Worm (Caenorhabditis elegans) whole organism, L4 larva: ENCODE results near the gene taf-6.2.

Experiments used
- F37D6.2 ChIP-seq: sonication (generic microtip); optimal IDR thresholded peaks from 2 replicates; lab custom pipeline; 2016; ENCODE audit warnings: mild to moderate bottlenecking, missing genetic modification characterization, missing compliant biosample characterization
- R02D3.7 ChIP-seq: fragments of 150-350 bp; sonication (generic microtip); optimal IDR thresholded peaks from 3 replicates; lab custom pipeline; 2014; ENCODE audit warnings: missing biosample characterization, missing genetic modification characterization
- Y5F2A.4 ChIP-seq: fragments of 200-800 bp; sonication (Bioruptor generic); optimal IDR thresholded peaks from 2 replicates; lab custom pipeline; 2018; ENCODE audit warnings: mild to moderate bottlenecking, missing genetic modification characterization, missing compliant biosample characterization
- Y75B8A.6 ChIP-seq: fragments of 200-800 bp; sonication (Bioruptor generic); IDR thresholded peaks from 2 replicates; pipeline ENCODE4 v1.3.6; 2022; ENCODE audit warnings: missing genetic modification reagents, missing genetic modification characterization, missing compliant biosample characterization
- aha-1 ChIP-seq: fragments of 150-350 bp; peaks from one replicate; lab custom pipeline; 2014; ENCODE audit warnings: missing biosample characterization, missing genetic modification characterization
- aly-2 ChIP-seq: sonication (generic microtip); optimal IDR thresholded peaks from 2 replicates; lab custom pipeline; 2018; ENCODE audit warnings: missing biosample characterization, missing genetic modification characterization
- ama-1 ChIP-seq: fragments of 150-350 bp; optimal IDR thresholded peaks from 2 replicates; lab custom pipeline; 2014; ENCODE audit warnings: inconsistent platforms, mixed read lengths
- arid-1 ChIP-seq: fragments of 200-800 bp; sonication (Bioruptor generic); conservative IDR thresholded peaks from 2 replicates; pipeline ENCODE4 v1.3.6; 2022; ENCODE audit warnings: missing genetic modification reagents, missing genetic modification characterization, missing compliant biosample characterization
- attf-4 ChIP-seq: sonication (generic microtip); optimal IDR thresholded peaks from 3 replicates; lab custom pipeline; 2017; ENCODE audit warnings: missing biosample characterization, missing genetic modification characterization
- ceh-32 ChIP-seq: sonication (generic microtip); optimal IDR thresholded peaks from 2 replicates; lab custom pipeline; 2016; ENCODE audit warnings: mild to moderate bottlenecking, missing genetic modification characterization, missing compliant biosample characterization; ENCODE audit not compliant: poor library complexity
- ceh-44 ChIP-seq: fragments of 200-800 bp; sonication (Bioruptor generic); IDR thresholded peaks from 2 replicates; pipeline ENCODE4 v1.3.6; 2022; ENCODE audit warnings: missing genetic modification reagents, missing genetic modification characterization, missing compliant biosample characterization
- ces-1 ChIP-seq: fragments of 150-350 bp; sonication (generic microtip); optimal IDR thresholded peaks from 4 replicates; lab custom pipeline; 2014; ENCODE audit warnings: missing biosample characterization, missing genetic modification reagents, missing genetic modification characterization
- cey-2 ChIP-seq: sonication (generic microtip); optimal IDR thresholded peaks from 3 replicates; lab custom pipeline; 2017; ENCODE audit warnings: missing genetic modification characterization, mild to moderate bottlenecking, missing compliant biosample characterization, antibody characterized with exemption, borderline replicate concordance; ENCODE audit not compliant: insufficient read depth
- ctbp-1 ChIP-seq: fragments of 200-800 bp; sonication (Bioruptor generic); IDR thresholded peaks from 2 replicates; pipeline ENCODE4 v1.3.6; 2022; ENCODE audit warnings: missing genetic modification reagents, missing genetic modification characterization, missing compliant biosample characterization
- daf-12 ChIP-seq: fragments of 150-350 bp; optimal IDR thresholded peaks from 2 replicates; lab custom pipeline; 2014; ENCODE audit warnings: missing biosample characterization, missing genetic modification reagents, missing genetic modification characterization
- daf-16 ChIP-seq, 3 experiments: sonication (generic microtip); optimal IDR thresholded peaks; 2 replicates each; lab custom pipeline; 2016 to 2017; ENCODE audit warnings: missing genetic modification characterization in 3 of 3, missing genetic modification reagents in 3 of 3, mild to moderate bottlenecking in 2 of 3, missing compliant biosample characterization in 2 of 3, missing biosample characterization in 1 of 3, moderate library complexity in 1 of 3
- daf-19 ChIP-seq: fragments of 200-800 bp; sonication (Bioruptor generic); conservative IDR thresholded peaks from 2 replicates; pipeline ENCODE4 v1.3.6; 2022; ENCODE audit warnings: missing genetic modification characterization, missing compliant biosample characterization
- daf-8 ChIP-seq: fragments of 200-800 bp; sonication (Bioruptor generic); IDR thresholded peaks from 2 replicates; pipeline ENCODE4 v1.3.6; 2022; ENCODE audit warnings: missing genetic modification characterization, missing compliant biosample characterization
- dmd-6 ChIP-seq: fragments of 200-800 bp; sonication (Bioruptor generic); IDR thresholded peaks from 2 replicates; pipeline ENCODE4 v1.3.6; 2022; ENCODE audit warnings: missing genetic modification reagents, missing genetic modification characterization, missing compliant biosample characterization
- dmd-8 ChIP-seq: fragments of 200-800 bp; sonication (Bioruptor generic); IDR thresholded peaks from 2 replicates; pipeline ENCODE4 v1.3.6; 2022; ENCODE audit warnings: missing genetic modification characterization, missing compliant biosample characterization
- dmd-9 ChIP-seq: fragments of 200-800 bp; sonication (Bioruptor generic); IDR thresholded peaks from 2 replicates; pipeline ENCODE4 v1.3.6; 2022; ENCODE audit warnings: missing genetic modification reagents, missing genetic modification characterization, missing compliant biosample characterization
- dpl-1 ChIP-seq: fragments of 150-350 bp; optimal IDR thresholded peaks from 2 replicates; lab custom pipeline; 2014; ENCODE audit warnings: missing biosample characterization, missing genetic modification reagents, missing genetic modification characterization
- dve-1 ChIP-seq: sonication (generic microtip); optimal IDR thresholded peaks from 2 replicates; lab custom pipeline; 2017; ENCODE audit warnings: antibody characterized with exemption, mild to moderate bottlenecking, missing genetic modification characterization, missing compliant biosample characterization; ENCODE audit not compliant: insufficient read depth
- gei-8 ChIP-seq: fragments of 200-800 bp; sonication (Bioruptor generic); optimal IDR thresholded peaks from 2 replicates; lab custom pipeline; 2018; ENCODE audit warnings: mild to moderate bottlenecking, missing genetic modification characterization, missing compliant biosample characterization
- hif-1 ChIP-seq, 2 experiments: sonication (generic microtip); optimal IDR thresholded peaks; 2 replicates each; lab custom pipeline; 2016 to 2017; ENCODE audit warnings: missing compliant biosample characterization in 2 of 2, missing genetic modification characterization in 2 of 2, missing genetic modification reagents in 2 of 2, missing genotype in 2 of 2, mild to moderate bottlenecking in 1 of 2
- hlh-11 ChIP-seq: fragments of 200-800 bp; sonication (Bioruptor generic); optimal IDR thresholded peaks from 2 replicates; lab custom pipeline; 2018; ENCODE audit warnings: mild to moderate bottlenecking, missing genetic modification characterization, missing compliant biosample characterization
- hlh-30 ChIP-seq: sonication (generic microtip); optimal IDR thresholded peaks from 2 replicates; lab custom pipeline; 2017; ENCODE audit warnings: antibody characterized with exemption, mild to moderate bottlenecking, missing genetic modification characterization, missing compliant biosample characterization; ENCODE audit not compliant: insufficient read depth
- jun-1 ChIP-seq: fragments of 150-350 bp; optimal IDR thresholded peaks from 2 replicates; lab custom pipeline; 2014; ENCODE audit warnings: missing biosample characterization, missing genetic modification reagents, missing genetic modification characterization
- lin-1 ChIP-seq: fragments of 200-800 bp; sonication (Bioruptor generic); IDR thresholded peaks from 2 replicates; pipeline ENCODE4 v1.3.6; 2022; ENCODE audit warnings: missing genetic modification reagents, missing genetic modification characterization, missing compliant biosample characterization
- lin-15B ChIP-seq: fragments of 150-350 bp; sonication (generic microtip); optimal IDR thresholded peaks from 3 replicates; lab custom pipeline; 2014; ENCODE audit warnings: missing biosample characterization, missing genetic modification characterization
- madf-9 ChIP-seq: fragments of 200-800 bp; sonication (Bioruptor generic); conservative IDR thresholded peaks from 2 replicates; pipeline ENCODE4 v1.3.6; 2022; ENCODE audit warnings: missing genetic modification reagents, missing genetic modification characterization, missing compliant biosample characterization
- mdl-1 ChIP-seq, 2 experiments: fragments of 150-350 bp in 1 of 2; sonication (generic microtip) in 1 of 2; optimal IDR thresholded peaks; 2 replicates each; lab custom pipeline; 2014 to 2017; ENCODE audit warnings: missing biosample characterization in 2 of 2, missing genetic modification characterization in 2 of 2
- mep-1 ChIP-seq: fragments of 150-350 bp; sonication (generic microtip); optimal IDR thresholded peaks from 3 replicates; lab custom pipeline; 2014; ENCODE audit warnings: missing biosample characterization, missing genetic modification characterization
- mxl-3 ChIP-seq: fragments of 200-800 bp; sonication (Bioruptor generic); optimal IDR thresholded peaks from 2 replicates; lab custom pipeline; 2018; ENCODE audit warnings: mild to moderate bottlenecking, missing genetic modification characterization, missing compliant biosample characterization
- nhr-102 ChIP-seq: sonication (generic microtip); optimal IDR thresholded peaks from 2 replicates; lab custom pipeline; 2016; ENCODE audit warnings: mild to moderate bottlenecking, missing genetic modification characterization, moderate library complexity, missing compliant biosample characterization
- nhr-237 ChIP-seq: sonication (generic microtip); optimal IDR thresholded peaks from 2 replicates; lab custom pipeline; 2017; ENCODE audit warnings: missing biosample characterization, missing genetic modification characterization
- nhr-25 ChIP-seq: sonication (generic microtip); optimal IDR thresholded peaks from 2 replicates; lab custom pipeline; 2017; ENCODE audit warnings: missing genetic modification characterization, mild to moderate bottlenecking, missing compliant biosample characterization, antibody characterized with exemption, moderate library complexity, borderline replicate concordance; ENCODE audit not compliant: insufficient read depth
- nhr-28 ChIP-seq: fragments of 150-350 bp; optimal IDR thresholded peaks from 2 replicates; lab custom pipeline; 2014; ENCODE audit warnings: missing biosample characterization, missing genetic modification characterization
- nhr-42 ChIP-seq: fragments of 200-800 bp; sonication (Bioruptor generic); IDR thresholded peaks from 2 replicates; pipeline ENCODE4 v1.3.6; 2022; ENCODE audit warnings: missing genetic modification characterization, missing compliant biosample characterization
- nhr-77 ChIP-seq: fragments of 150-350 bp; optimal IDR thresholded peaks from 2 replicates; lab custom pipeline; 2014; ENCODE audit warnings: missing biosample characterization, missing genetic modification characterization
- pha-4 ChIP-seq, 2 experiments: fragments of 150-350 bp in 1 of 2; fragments of 200-800 bp in 1 of 2; sonication (Bioruptor generic) in 1 of 2; IDR thresholded peaks in 1 of 2; optimal IDR thresholded peaks in 1 of 2; 2 replicates each; pipeline versions ENCODE4 v1.3.6 to Lab custom; 2014 to 2022; ENCODE audit warnings: missing genetic modification characterization in 2 of 2, missing genetic modification reagents in 2 of 2, missing biosample characterization in 1 of 2, missing compliant biosample characterization in 1 of 2
- php-3 ChIP-seq: fragments of 200-800 bp; sonication (Bioruptor generic); IDR thresholded peaks from 2 replicates; pipeline ENCODE4 v1.3.6; 2022; ENCODE audit warnings: missing genetic modification reagents, missing genetic modification characterization, missing compliant biosample characterization
- set-16 ChIP-seq: fragments of 200-800 bp; sonication (Bioruptor generic); IDR thresholded peaks from 2 replicates; pipeline ENCODE4 v1.3.6; 2022; ENCODE audit warnings: missing genetic modification reagents, missing genetic modification characterization, missing compliant biosample characterization
- snpc-1.2 ChIP-seq: fragments of 200-800 bp; sonication (Bioruptor generic); IDR thresholded peaks from 2 replicates; pipeline ENCODE4 v1.3.6; 2022; ENCODE audit warnings: missing genetic modification reagents, missing genetic modification characterization, missing compliant biosample characterization
- snpc-4 ChIP-seq: fragments of 150-350 bp; optimal IDR thresholded peaks from 2 replicates; lab custom pipeline; 2014; ENCODE audit warnings: missing biosample characterization, missing genetic modification characterization
- spr-1 ChIP-seq: sonication (generic microtip); optimal IDR thresholded peaks from 2 replicates; lab custom pipeline; 2016; ENCODE audit warnings: mild to moderate bottlenecking, missing genetic modification characterization, missing compliant biosample characterization
- spr-3 ChIP-seq: fragments of 200-800 bp; sonication (Bioruptor generic); optimal IDR thresholded peaks from 2 replicates; lab custom pipeline; 2018; ENCODE audit warnings: mild to moderate bottlenecking, missing genetic modification characterization, missing compliant biosample characterization
- unc-130 ChIP-seq: sonication (generic microtip); optimal IDR thresholded peaks from 2 replicates; lab custom pipeline; 2016; ENCODE audit warnings: missing genetic modification reagents, missing genetic modification characterization, missing compliant biosample characterization
- vab-7 ChIP-seq: fragments of 200-800 bp; sonication (Bioruptor generic); IDR thresholded peaks from 2 replicates; pipeline ENCODE4 v1.3.6; 2022; ENCODE audit warnings: missing genetic modification reagents, missing genetic modification characterization, missing compliant biosample characterization
- ztf-7 ChIP-seq: fragments of 150-350 bp; optimal IDR thresholded peaks from 2 replicates; lab custom pipeline; 2014; ENCODE audit warnings: missing biosample characterization, missing genetic modification characterization

taf-6.2 gene

DNA sequence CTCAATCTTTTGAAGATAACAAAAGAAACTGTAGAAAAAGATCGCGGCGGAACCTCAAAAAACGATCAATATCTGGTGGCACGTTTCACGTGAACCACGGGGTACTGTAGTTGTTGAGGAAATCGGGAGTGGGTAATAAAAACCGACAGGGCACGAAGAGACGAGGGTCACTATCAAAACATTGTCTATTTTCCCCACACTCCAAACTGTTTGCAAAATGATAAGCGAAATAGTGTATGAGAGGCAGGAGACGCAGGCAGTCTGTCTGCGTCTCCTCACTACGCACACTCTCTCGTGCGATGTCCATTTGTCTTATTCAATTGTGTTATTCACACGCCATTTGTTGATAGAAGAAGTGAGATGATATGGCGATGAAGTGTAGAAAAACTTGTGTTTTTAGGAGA lies 41.1 kb downstream of the taf-6.2 start:
- TF ChIP-seq Y5F2A.4 (GFP tag; lab: Kevin White, UChicago): no peak
- TF ChIP-seq aha-1 (tag; lab: Kevin White, UChicago): peak; percentile 52
- peak; percentile 55 to 81 for TF ChIP-seq mdl-1 (tag; optimal IDR thresholded peaks at IDR 0.05; lab: Kevin White, UChicago)
- TF ChIP-seq nhr-237 (tag; lab: Kevin White, UChicago): no peak
- TF ChIP-seq gei-8 (GFP tag; lab: Kevin White, UChicago): no peak
- peak; percentile 88 for TF ChIP-seq dve-1 (tag; lab: Kevin White, UChicago)
- no peak for TF ChIP-seq ces-1 (GFP tag; lab: Kevin White, UChicago)
- peak; percentile 70 for TF ChIP-seq mxl-3 (GFP tag; lab: Kevin White, UChicago)
- TF ChIP-seq unc-130 (GFP tag; lab: Kevin White, UChicago): no peak
- no peak for TF ChIP-seq attf-4 (tag; lab: Kevin White, UChicago)
- no peak for TF ChIP-seq Y75B8A.6 (GFP tag; lab: Robert Waterston, UW)
- TF ChIP-seq mep-1 (tag; lab: Kevin White, UChicago): peak; percentile 24
- TF ChIP-seq ctbp-1: no peak
- TF ChIP-seq daf-12 (tag; lab: Kevin White, UChicago): no peak
- TF ChIP-seq F37D6.2 (tag; lab: Kevin White, UChicago): no peak
- TF ChIP-seq lin-1 (GFP tag; lab: Robert Waterston, UW): no peak
- no peak for TF ChIP-seq madf-9 (GFP tag; lab: Robert Waterston, UW)
- peak; percentile 32; the same call in 1 of the 2 replicates for TF ChIP-seq nhr-42
- peak; percentile 68 for TF ChIP-seq php-3
- no peak for TF ChIP-seq ztf-7
- TF ChIP-seq spr-1 (tag; lab: Kevin White, UChicago): no peak
- TF ChIP-seq daf-19 (GFP tag; lab: Robert Waterston, UW): no peak
- TF ChIP-seq lin-15B (tag; lab: Kevin White, UChicago): no peak
- no peak for TF ChIP-seq R02D3.7 (tag; lab: Kevin White, UChicago)
- TF ChIP-seq dmd-6 (GFP tag; lab: Robert Waterston, UW): peak; percentile 68
- TF ChIP-seq dmd-9 (GFP tag; lab: Robert Waterston, UW): no peak
- TF ChIP-seq pha-4 (GFP tag; IDR thresholded peaks at IDR 0.05; lab: Robert Waterston, UW): no peak
- TF ChIP-seq pha-4 (tag; optimal IDR thresholded peaks at IDR 0.05; lab: Kevin White, UChicago): peak; percentile 37
- peak; percentile 77 for TF ChIP-seq hlh-30 (tag; lab: Kevin White, UChicago)
- no peak for TF ChIP-seq arid-1 (GFP tag; lab: Robert Waterston, UW)
- no peak for TF ChIP-seq set-16 (GFP tag; lab: Robert Waterston, UW)
- no peak for TF ChIP-seq aly-2
- TF ChIP-seq ceh-44 (GFP tag; lab: Robert Waterston, UW): no peak
- TF ChIP-seq ama-1 (lab: Kevin White, UChicago): no peak
- TF ChIP-seq dpl-1 (GFP tag; lab: Kevin White, UChicago): peak; percentile 33
- peak; percentile 92 for TF ChIP-seq hlh-11 (tag; lab: Kevin White, UChicago)
- TF ChIP-seq spr-3: no peak
- no peak for TF ChIP-seq jun-1 (tag; lab: Kevin White, UChicago)
- no peak for TF ChIP-seq ceh-32 (tag; lab: Kevin White, UChicago)
- TF ChIP-seq snpc-1.2 (GFP tag; lab: Robert Waterston, UW): no peak
- TF ChIP-seq vab-7 (GFP tag; lab: Robert Waterston, UW): no peak
- TF ChIP-seq nhr-102 (tag; lab: Kevin White, UChicago): peak; percentile 52
- TF ChIP-seq daf-8: no peak
- peak; percentile 41 for TF ChIP-seq nhr-25 (tag; lab: Kevin White, UChicago)
- TF ChIP-seq cey-2 (tag; lab: Kevin White, UChicago): peak; percentile 71
- TF ChIP-seq daf-16 (GFP tag; optimal IDR thresholded peaks at IDR 0.05; lab: Kevin White, UChicago): no peak
- TF ChIP-seq daf-16 (tag; optimal IDR thresholded peaks at IDR 0.05; lab: Kevin White, UChicago): peak; percentile 96
- TF ChIP-seq snpc-4 (tag; lab: Kevin White, UChicago): no peak
- TF ChIP-seq nhr-28 (tag; lab: Kevin White, UChicago): peak; percentile 94
- TF ChIP-seq nhr-77 (tag; lab: Kevin White, UChicago): peak; percentile 29
- TF ChIP-seq dmd-8 (GFP tag; lab: Robert Waterston, UW): no peak
- TF ChIP-seq hif-1 (tag; optimal IDR thresholded peaks at IDR 0.05; lab: Kevin White, UChicago): peak in 1 of 2 experiments; percentile 11
